Worm (Caenorhabditis elegans): ENCODE measurements around the gene syx-5.

syx-5 gene

ce11 chrV:11764373-11764954, at the start of gene syx-5, which contains the start of gene F55A11.1 (continued):
- peak; percentile 63 for TF ChIP-seq nhr-80 (tag; optimal IDR thresholded peaks at IDR 0.05)
- TF ChIP-seq rpc-1 (optimal IDR thresholded peaks at IDR 0.05), result no peak
- no peak for TF ChIP-seq rpc-1 (tag; optimal IDR thresholded peaks at IDR 0.05)
- TF ChIP-seq lsl-1 (GFP tag; optimal IDR thresholded peaks at IDR 0.05), result peak; percentile 97
- TF ChIP-seq rcor-1 (GFP tag; IDR thresholded peaks at IDR 0.05), result peak; percentile 79
- TF ChIP-seq rec-8 (tag; optimal IDR thresholded peaks at IDR 0.05), result no peak
- TF ChIP-seq hmg-20 (GFP tag; IDR thresholded peaks at IDR 0.05), result peak; percentile 53; the same call in 1 of the 2 replicates
- no peak for TF ChIP-seq bed-2 (GFP tag; IDR thresholded peaks at IDR 0.05)
- no peak for TF ChIP-seq ama-1 (optimal IDR thresholded peaks at IDR 0.05)
- TF ChIP-seq ama-1 (GFP tag; optimal IDR thresholded peaks at IDR 0.05), result no peak
- TF ChIP-seq attf-6 (GFP tag; IDR thresholded peaks at IDR 0.05), result no peak
- peak; percentile 98 for TF ChIP-seq let-607 (tag; optimal IDR thresholded peaks at IDR 0.05)
- peak; percentile 95 for TF ChIP-seq lin-40 (tag; optimal IDR thresholded peaks at IDR 0.05)
- no peak for TF ChIP-seq Y79H2A.3 (GFP tag; conservative IDR thresholded peaks at IDR 0.05)
- TF ChIP-seq snpc-4 (GFP tag; optimal IDR thresholded peaks at IDR 0.05), result no peak
- peak; percentile 2 to 82 (median 52) for TF ChIP-seq snpc-4 (tag; optimal IDR thresholded peaks at IDR 0.05)
- no peak for TF ChIP-seq Y95B8A.8 (GFP tag; IDR thresholded peaks at IDR 0.05)
- TF ChIP-seq lir-1 (GFP tag; conservative IDR thresholded peaks at IDR 0.05), result no peak
- TF ChIP-seq efl-1 (GFP tag; optimal IDR thresholded peaks at IDR 0.05), result peak; percentile 33
- TF ChIP-seq ztf-18 (tag; optimal IDR thresholded peaks at IDR 0.05), result peak; percentile 45
- TF ChIP-seq nfya-1 (tag; optimal IDR thresholded peaks at IDR 0.05; ENCODE audit: borderline replicate concordance, insufficient read depth), result no peak
- peak; percentile 22 for TF ChIP-seq ZK185.1 (tag; optimal IDR thresholded peaks at IDR 0.05; ENCODE audit: poor library complexity, severe bottlenecking)
- TF ChIP-seq mes-4 (tag; optimal IDR thresholded peaks at IDR 0.05), result no peak
- TF ChIP-seq attf-5 (GFP tag; optimal IDR thresholded peaks at IDR 0.05), result peak; percentile 67
- peak; percentile 73; the same call in 1 of the 2 replicates for TF ChIP-seq ekl-4 (GFP tag; IDR thresholded peaks at IDR 0.05)
- TF ChIP-seq nhr-27 (tag; optimal IDR thresholded peaks at IDR 0.05), result no peak
- no peak for TF ChIP-seq lin-26 (GFP tag; IDR thresholded peaks at IDR 0.05)
- TF ChIP-seq xnd-1 (tag; optimal IDR thresholded peaks at IDR 0.05), result peak; percentile 39
- no peak for TF ChIP-seq ztf-28 (GFP tag; IDR thresholded peaks at IDR 0.05)
- no peak for TF ChIP-seq cebp-1 (GFP tag; IDR thresholded peaks at IDR 0.05)
- TF ChIP-seq cebp-1 (tag; optimal IDR thresholded peaks at IDR 0.05), result peak; percentile 74

ce11 chrV:11715797-11716196, 48.9 kb upstream of the syx-5 start, which contains the start of gene tre-3:
Gene tre-3, minus strand, starts transcription at chrV:11715903.
- no peak for TF ChIP-seq Y67H2A.10 (GFP tag; conservative IDR thresholded peaks at IDR 0.05)
- TF ChIP-seq nhr-80 (tag; optimal IDR thresholded peaks at IDR 0.05), result peak; percentile 50
- no peak for TF ChIP-seq sea-2 (GFP tag; IDR thresholded peaks at IDR 0.05)
- no peak for TF ChIP-seq hrde-1 (tag; optimal IDR thresholded peaks at IDR 0.05; ENCODE audit: borderline replicate concordance)

ce11 chrV:11716930-11717329, 47.8 kb upstream of the syx-5 start:
- TF ChIP-seq nhr-80 (tag; optimal IDR thresholded peaks at IDR 0.05), result peak; percentile 59
- no peak for TF ChIP-seq F23B12.7 (tag; optimal IDR thresholded peaks at IDR 0.05; ENCODE audit: insufficient read depth)
